Worm (Caenorhabditis elegans) whole organism, L1 larva: ENCODE results near the gene T22B7.8.

Source experiments
- C16A3.4 ChIP-seq: fragments of 150-350 bp; optimal IDR thresholded peaks from 2 replicates; lab custom pipeline; 2014; ENCODE audit warnings: missing biosample characterization, missing genetic modification characterization
- Y116A8C.19 ChIP-seq: sonication (generic microtip); optimal IDR thresholded peaks from 2 replicates; lab custom pipeline; 2016; ENCODE audit warnings: missing compliant biosample characterization, missing genetic modification characterization, borderline replicate concordance
- alr-1 ChIP-seq: fragments of 200-800 bp; sonication (Bioruptor generic); optimal IDR thresholded peaks from 2 replicates; lab custom pipeline; 2018; ENCODE audit warnings: borderline replicate concordance, mild to moderate bottlenecking, missing genetic modification characterization, missing compliant biosample characterization
- ceh-8 ChIP-seq: fragments of 200-800 bp; sonication (Bioruptor generic); optimal IDR thresholded peaks from 2 replicates; lab custom pipeline; 2018; ENCODE audit warnings: mild to moderate bottlenecking, missing genetic modification characterization, moderate library complexity, missing compliant biosample characterization
- ces-1 ChIP-seq: fragments of 150-350 bp; optimal IDR thresholded peaks from 2 replicates; lab custom pipeline; 2014; ENCODE audit warnings: missing biosample characterization, missing genetic modification reagents, missing genetic modification characterization
- efl-1 ChIP-seq, 4 experiments: fragments of 150-350 bp; optimal IDR thresholded peaks in 3 of 4; peaks in 1 of 4; 1 replicate in 1 of 4; 2 replicates in 3 of 4; lab custom pipeline; 2014; ENCODE audit warnings: missing biosample characterization in 2 of 4, missing genetic modification characterization in 2 of 4, missing genetic modification reagents in 2 of 4
- elt-2 ChIP-seq: sonication (generic microtip); optimal IDR thresholded peaks from 2 replicates; lab custom pipeline; 2016; ENCODE audit warnings: missing genetic modification characterization, mild to moderate bottlenecking, inconsistent platforms, missing compliant biosample characterization, missing genetic modification reagents
- elt-3 ChIP-seq, 6 experiments: fragments of 150-350 bp in 1 of 6; sonication (generic microtip); optimal IDR thresholded peaks; 2 replicates each; lab custom pipeline; 2017 to 2018; ENCODE audit warnings: missing biosample characterization in 6 of 6, missing genetic modification characterization in 6 of 6, inconsistent platforms in 1 of 6
- ets-5 ChIP-seq: fragments of 200-800 bp; sonication (Bioruptor generic); IDR thresholded peaks from 2 replicates; pipeline ENCODE4 v1.3.6; 2022; ENCODE audit warnings: missing genetic modification characterization, missing compliant biosample characterization
- fkh-10 ChIP-seq: sonication (generic microtip); optimal IDR thresholded peaks from 2 replicates; lab custom pipeline; 2017; ENCODE audit warnings: missing biosample characterization, missing genetic modification reagents, missing genetic modification characterization
- fkh-4 ChIP-seq: sonication (generic microtip); optimal IDR thresholded peaks from 2 replicates; lab custom pipeline; 2016; ENCODE audit warnings: missing compliant biosample characterization, missing genetic modification characterization, borderline replicate concordance
- fos-1 ChIP-seq: fragments of 150-350 bp; optimal IDR thresholded peaks from 2 replicates; lab custom pipeline; 2014; ENCODE audit warnings: missing biosample characterization, missing genetic modification characterization
- grh-1 ChIP-seq: fragments of 200-800 bp; sonication (Bioruptor generic); IDR thresholded peaks from 2 replicates; pipeline ENCODE4 v1.3.6; 2022; ENCODE audit warnings: missing genetic modification reagents, missing genetic modification characterization, missing compliant biosample characterization
- hlh-17 ChIP-seq: fragments of 200-800 bp; sonication (Bioruptor generic); optimal IDR thresholded peaks from 2 replicates; lab custom pipeline; 2018; ENCODE audit warnings: missing genetic modification characterization, mild to moderate bottlenecking, missing compliant biosample characterization, moderate library complexity, borderline replicate concordance
- irx-1 ChIP-seq: sonication (generic microtip); optimal IDR thresholded peaks from 2 replicates; lab custom pipeline; 2016; ENCODE audit warnings: missing genetic modification characterization, missing compliant biosample characterization
- lin-14 ChIP-seq: fragments of 200-800 bp; sonication (Bioruptor generic); optimal IDR thresholded peaks from 2 replicates; lab custom pipeline; 2018; ENCODE audit warnings: mild to moderate bottlenecking, missing genetic modification characterization, moderate library complexity, missing compliant biosample characterization
- lin-35 ChIP-seq, 2 experiments: fragments of 150-350 bp; optimal IDR thresholded peaks; 2 replicates each; lab custom pipeline; 2014; ENCODE audit warnings: missing biosample characterization in 2 of 2, missing genetic modification characterization in 2 of 2, missing genetic modification reagents in 2 of 2
- lsy-2 ChIP-seq, 2 experiments: fragments of 150-350 bp; optimal IDR thresholded peaks; 2 replicates each; lab custom pipeline; 2014; ENCODE audit warnings: missing biosample characterization in 2 of 2, missing genetic modification characterization in 2 of 2
- mab-9 ChIP-seq: fragments of 200-800 bp; sonication (Bioruptor generic); IDR thresholded peaks from 2 replicates; pipeline ENCODE4 v1.3.6; 2022; ENCODE audit warnings: missing genetic modification reagents, missing genetic modification characterization, missing compliant biosample characterization
- mdl-1 ChIP-seq, 2 experiments: fragments of 150-350 bp; optimal IDR thresholded peaks; 2 replicates each; lab custom pipeline; 2014 to 2017; ENCODE audit warnings: missing biosample characterization in 2 of 2, missing genetic modification characterization in 2 of 2, inconsistent platforms in 1 of 2
- mef-2 ChIP-seq: fragments of 150-350 bp; optimal IDR thresholded peaks from 2 replicates; lab custom pipeline; 2014; ENCODE audit warnings: missing biosample characterization, missing genetic modification characterization
- nhr-19 ChIP-seq: fragments of 200-800 bp; sonication (Bioruptor generic); conservative IDR thresholded peaks from 2 replicates; pipeline ENCODE4 v1.3.6; 2022; ENCODE audit warnings: missing genetic modification characterization, missing compliant biosample characterization
- nhr-20 ChIP-seq: sonication (generic microtip); optimal IDR thresholded peaks from 2 replicates; lab custom pipeline; 2016; ENCODE audit warnings: mild to moderate bottlenecking, missing genetic modification characterization, missing compliant biosample characterization
- nhr-237 ChIP-seq: fragments of 150-350 bp; optimal IDR thresholded peaks from 2 replicates; lab custom pipeline; 2014; ENCODE audit warnings: missing biosample characterization, missing genetic modification characterization
- nhr-28 ChIP-seq: fragments of 150-350 bp; optimal IDR thresholded peaks from 2 replicates; lab custom pipeline; 2014; ENCODE audit warnings: missing biosample characterization, missing genetic modification characterization
- nhr-71 ChIP-seq: sonication (generic microtip); optimal IDR thresholded peaks from 2 replicates; lab custom pipeline; 2016; ENCODE audit warnings: mild to moderate bottlenecking, missing genetic modification characterization, moderate library complexity, missing compliant biosample characterization
- nhr-84 ChIP-seq: sonication (generic microtip); optimal IDR thresholded peaks from 2 replicates; lab custom pipeline; 2017; ENCODE audit warnings: missing biosample characterization, missing genetic modification characterization
- nhr-85 ChIP-seq: sonication (generic microtip); peaks from one replicate; lab custom pipeline; 2016; ENCODE audit warnings: missing genetic modification characterization, inconsistent platforms, missing compliant biosample characterization
- nhr-90 ChIP-seq: sonication (generic microtip); optimal IDR thresholded peaks from 2 replicates; lab custom pipeline; 2016; ENCODE audit warnings: mild to moderate bottlenecking, missing genetic modification characterization, missing compliant biosample characterization; ENCODE audit not compliant: poor library complexity
- pag-3 ChIP-seq: sonication (generic microtip); optimal IDR thresholded peaks from 2 replicates; lab custom pipeline; 2017; ENCODE audit warnings: missing genetic modification characterization, mild to moderate bottlenecking, missing compliant biosample characterization, antibody characterized with exemption, borderline replicate concordance; ENCODE audit not compliant: insufficient read depth
- pax-3 ChIP-seq: fragments of 200-800 bp; sonication (Bioruptor generic); optimal IDR thresholded peaks from 2 replicates; lab custom pipeline; 2018; ENCODE audit warnings: mild to moderate bottlenecking, missing genetic modification characterization, moderate library complexity, missing compliant biosample characterization
- pqm-1 ChIP-seq: sonication (generic microtip); optimal IDR thresholded peaks from 3 replicates; lab custom pipeline; 2017; ENCODE audit warnings: missing biosample characterization, missing genetic modification characterization
- snu-23 ChIP-seq: sonication (generic microtip); optimal IDR thresholded peaks from 2 replicates; lab custom pipeline; 2016; ENCODE audit warnings: missing genetic modification characterization, missing compliant biosample characterization
- swsn-7 ChIP-seq: sonication (generic microtip); optimal IDR thresholded peaks from 2 replicates; lab custom pipeline; 2016; ENCODE audit warnings: missing genetic modification characterization, missing compliant biosample characterization
- tbx-2 ChIP-seq: sonication (generic microtip); optimal IDR thresholded peaks from 2 replicates; lab custom pipeline; 2016; ENCODE audit warnings: missing genetic modification characterization, missing compliant biosample characterization
- tlp-1 ChIP-seq: fragments of 150-350 bp; optimal IDR thresholded peaks from 2 replicates; lab custom pipeline; 2014; ENCODE audit warnings: missing biosample characterization, missing genetic modification characterization
- unc-130 ChIP-seq: fragments of 150-350 bp; optimal IDR thresholded peaks from 2 replicates; lab custom pipeline; 2017; ENCODE audit warnings: missing biosample characterization, missing genetic modification characterization, inconsistent platforms
- unc-62 ChIP-seq: fragments of 150-350 bp; optimal IDR thresholded peaks from 2 replicates; lab custom pipeline; 2014; ENCODE audit warnings: missing biosample characterization, missing genetic modification reagents, missing genetic modification characterization
- vab-15 ChIP-seq: sonication (generic microtip); optimal IDR thresholded peaks from 2 replicates; lab custom pipeline; 2017; ENCODE audit warnings: missing genotype, mild to moderate bottlenecking, missing genetic modification characterization, missing compliant biosample characterization
- xbp-1 ChIP-seq: sonication (generic microtip); optimal IDR thresholded peaks from 2 replicates; lab custom pipeline; 2016; ENCODE audit warnings: missing genetic modification characterization, missing compliant biosample characterization

The T22B7.8 gene

DNA sequence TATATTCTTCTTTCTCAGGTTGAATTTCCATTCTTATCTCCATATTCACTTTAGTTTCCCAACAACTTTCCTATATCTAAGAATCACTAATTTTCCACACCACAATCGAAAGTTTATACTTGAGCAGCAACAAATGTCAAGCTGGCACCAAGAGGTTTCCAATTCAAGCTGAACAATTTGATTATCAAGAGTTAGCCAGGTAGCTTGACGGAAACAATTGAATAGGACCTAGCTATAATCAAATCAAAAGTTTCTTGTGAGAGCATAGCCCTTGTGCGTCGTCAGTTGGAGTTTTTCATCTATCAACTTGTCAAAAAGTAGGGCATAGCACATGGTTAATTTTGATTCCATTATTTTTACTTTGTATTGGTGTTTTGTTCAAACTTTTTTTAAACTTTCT is 23.9 kb downstream of the T22B7.8 start:
- TF ChIP-seq unc-130 (tag; lab: Kevin White, UChicago) (no peak), efl-1 (optimal IDR thresholded peaks at IDR 0.05; lab: Kevin White, UChicago) (no peak), efl-1 (GFP tag; optimal IDR thresholded peaks at IDR 0.05 in 1 of 2; lab: Kevin White, UChicago) (peak in 1 of 2 experiments; percentile 62)

DNA sequence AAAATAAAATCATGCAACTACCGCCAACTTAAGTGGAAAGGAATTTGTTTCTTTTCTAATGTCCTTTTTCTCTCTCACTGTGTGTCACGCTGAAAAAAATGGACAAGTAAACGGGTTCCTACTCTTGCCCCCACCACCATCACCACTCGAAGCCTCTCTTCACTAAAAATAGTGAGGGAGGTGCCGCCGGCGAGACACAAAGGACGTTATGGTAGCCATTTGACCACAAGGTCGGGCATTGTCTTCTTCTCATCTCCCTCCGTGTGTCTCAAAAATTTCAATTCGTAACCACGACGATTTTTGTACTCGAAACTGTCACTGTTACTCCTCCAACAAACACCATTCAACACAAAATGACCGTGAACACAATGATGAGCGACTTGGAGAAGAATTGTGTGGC is 27.9 kb downstream of the T22B7.8 start, which contains the start of gene T22B7.22:
Gene T22B7.22 (plus strand): TSS at position 354 of the 400 bp plus-strand sequence.
- TF ChIP-seq grh-1 (GFP tag; lab: Robert Waterston, UW) (peak; percentile 56), xbp-1 (tag; lab: Kevin White, UChicago) (no peak), ces-1 (GFP tag; lab: Kevin White, UChicago) (no peak), nhr-237 (tag; lab: Kevin White, UChicago) (no peak), unc-62 (GFP tag; lab: Kevin White, UChicago) (no peak), nhr-19 (GFP tag; lab: Robert Waterston, UW) (peak; percentile 31; the same call in 1 of the 2 replicates), lin-14 (peak; percentile 86), pax-3 (tag; lab: Kevin White, UChicago) (no peak), lin-35 (GFP tag; optimal IDR thresholded peaks at IDR 0.05; lab: Kevin White, UChicago) (peak in 1 of 2 experiments; percentile 32), tlp-1 (no peak), irx-1 (tag; lab: Kevin White, UChicago) (peak; percentile 14), ceh-8 (GFP tag; lab: Kevin White, UChicago) (peak; percentile 18), elt-3 (tag; optimal IDR thresholded peaks at IDR 0.05; lab: Kevin White, UChicago) (peak in 1 of 6 experiments; percentile 3), lsy-2 (tag; optimal IDR thresholded peaks at IDR 0.05; lab: Kevin White, UChicago) (peak in 1 of 2 experiments; percentile 29), mef-2 (tag; lab: Kevin White, UChicago) (no peak), mdl-1 (tag; optimal IDR thresholded peaks at IDR 0.05; lab: Kevin White, UChicago) (peak in 1 of 2 experiments; percentile 20), alr-1 (no peak), nhr-85 (tag; lab: Kevin White, UChicago) (peak; percentile 95), nhr-71 (tag; lab: Kevin White, UChicago) (peak; percentile 44), elt-2 (no peak), nhr-20 (peak; percentile 66), mab-9 (GFP tag; lab: Robert Waterston, UW) (no peak), hlh-17 (GFP tag; lab: Kevin White, UChicago) (no peak), pqm-1 (tag; lab: Kevin White, UChicago) (no peak), nhr-90 (tag; lab: Kevin White, UChicago) (peak; percentile 20), snu-23 (peak; percentile 65)
- TF ChIP-seq, all 84 proteins: peak for 14

DNA sequence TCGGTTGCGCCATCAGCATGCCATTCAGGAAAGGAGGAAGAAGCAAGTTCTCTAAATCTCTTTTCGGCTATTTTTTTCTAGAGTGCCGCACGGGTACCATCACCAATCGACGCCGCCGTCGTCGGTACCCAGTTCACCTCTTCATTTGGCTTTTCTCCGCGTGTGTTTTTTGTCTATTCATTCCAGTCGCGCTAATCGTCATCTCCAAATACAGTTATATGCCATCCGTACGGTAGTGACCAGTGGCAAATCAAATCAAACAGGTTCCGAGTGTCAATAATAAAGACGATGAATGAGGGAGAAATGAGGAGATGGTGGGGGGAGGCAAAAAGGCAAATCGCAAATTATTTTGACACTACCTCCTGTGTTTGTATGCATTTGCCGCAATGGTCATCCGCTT is 29.5 kb downstream of the T22B7.8 start:
- TF ChIP-seq pag-3 (peak; percentile 62), nhr-71 (tag; lab: Kevin White, UChicago) (no peak), efl-1 (optimal IDR thresholded peaks at IDR 0.05; lab: Kevin White, UChicago) (no peak), efl-1 (GFP tag; optimal IDR thresholded peaks at IDR 0.05 in 1 of 2; lab: Kevin White, UChicago) (peak in 1 of 2 experiments; percentile 28), ceh-8 (GFP tag; lab: Kevin White, UChicago) (no peak), Y116A8C.19 (tag; lab: Kevin White, UChicago) (no peak), lin-35 (GFP tag; optimal IDR thresholded peaks at IDR 0.05; lab: Kevin White, UChicago) (no peak), vab-15 (tag; lab: Kevin White, UChicago) (no peak), nhr-19 (GFP tag; lab: Robert Waterston, UW) (no peak), nhr-237 (tag; lab: Kevin White, UChicago) (no peak), ets-5 (no peak), lin-14 (peak; percentile 4)

DNA sequence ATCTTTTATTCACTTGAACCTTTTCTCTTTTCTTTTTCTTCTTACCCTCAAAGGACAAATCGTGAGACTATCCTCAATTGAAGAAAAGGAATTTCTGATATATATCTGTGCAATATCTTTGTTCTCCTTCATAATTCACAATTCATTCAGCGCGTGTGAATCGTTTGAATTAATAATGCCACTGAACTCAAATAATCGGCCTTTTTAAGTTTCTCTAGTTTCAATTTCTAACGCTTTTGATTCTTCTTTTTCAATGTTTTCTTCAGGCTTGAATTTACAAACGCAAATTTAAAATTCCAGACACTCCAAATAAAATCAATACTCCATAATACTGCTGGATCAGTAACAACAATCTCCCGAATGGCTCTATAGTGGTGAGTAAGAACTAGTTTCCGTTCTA is 31.8 kb downstream of the T22B7.8 start, which contains the start of gene egl-13:
Gene egl-13 (plus strand): TSS at position 301 of the 400 bp plus-strand sequence.
- TF ChIP-seq ceh-8 (GFP tag; lab: Kevin White, UChicago): no peak
- no peak for TF ChIP-seq efl-1 (optimal IDR thresholded peaks at IDR 0.05; lab: Kevin White, UChicago)
- TF ChIP-seq efl-1 (GFP tag; optimal IDR thresholded peaks at IDR 0.05 in 1 of 2; lab: Kevin White, UChicago): no peak
- no peak for TF ChIP-seq C16A3.4
- TF ChIP-seq pag-3: no peak
- TF ChIP-seq nhr-84 (tag; lab: Kevin White, UChicago): no peak
- no peak for TF ChIP-seq alr-1
- TF ChIP-seq nhr-71 (tag; lab: Kevin White, UChicago): no peak
- TF ChIP-seq tlp-1: no peak
- no peak for TF ChIP-seq Y116A8C.19 (tag; lab: Kevin White, UChicago)
- TF ChIP-seq swsn-7 (tag; lab: Kevin White, UChicago): no peak
- no peak for TF ChIP-seq nhr-20
- no peak for TF ChIP-seq tbx-2 (tag; lab: Kevin White, UChicago)
- no peak for TF ChIP-seq mdl-1 (tag; optimal IDR thresholded peaks at IDR 0.05; lab: Kevin White, UChicago)
- no peak for TF ChIP-seq fkh-4 (tag; lab: Kevin White, UChicago)
- no peak for TF ChIP-seq lin-35 (GFP tag; optimal IDR thresholded peaks at IDR 0.05; lab: Kevin White, UChicago)
- TF ChIP-seq fos-1 (tag; lab: Kevin White, UChicago): no peak
- no peak for TF ChIP-seq nhr-85 (tag; lab: Kevin White, UChicago)
- no peak for TF ChIP-seq nhr-28 (tag; lab: Kevin White, UChicago)
- TF ChIP-seq fkh-10: no peak
